Fruit fly (Drosophila melanogaster): ENCODE data around the gene CG7341.

dm6 chr3L:18070050-18070449 lies 42.7 kb upstream of the CG7341 start, which contains the start of gene CG44006:
- TF ChIP-seq pan (optimal IDR thresholded peaks at IDR 0.05) (no peak), Dif (GFP tag; optimal IDR thresholded peaks at IDR 0.05; ENCODE audit: partially characterized antibody) (no peak), OdsH (GFP tag; optimal IDR thresholded peaks at IDR 0.05) (no peak), h (GFP tag; optimal IDR thresholded peaks at IDR 0.05) (no peak)
